Fruit fly (Drosophila melanogaster) whole organism, embryonic: ENCODE results near the gene Kah.

Experiments used
- CG11504 ChIP-seq: fragments of 200-800 bp; sonication (Bioruptor generic); optimal IDR thresholded peaks from 3 replicates; lab custom pipeline; 2019; ENCODE audit warnings: missing biosample characterization, mild to moderate bottlenecking, missing genetic modification characterization, moderate library complexity
- CG12236 ChIP-seq: fragments of 200-800 bp; sonication (Bioruptor generic); optimal IDR thresholded peaks from 2 replicates; lab custom pipeline; 2016; ENCODE audit warnings: missing biosample characterization, missing genetic modification characterization
- CG12744 ChIP-seq: fragments of 200-800 bp; sonication (Bioruptor generic); optimal IDR thresholded peaks from 2 replicates; lab custom pipeline; 2016; ENCODE audit warnings: missing biosample characterization, missing genetic modification characterization
- CG14441 ChIP-seq: fragments of 200-800 bp; sonication (Bioruptor generic); IDR thresholded peaks from 2 replicates; pipeline ENCODE4 v1.3.6; 2022; ENCODE audit warnings: missing biosample characterization, missing genetic modification characterization
- CG15073 ChIP-seq: fragments of 200-800 bp; sonication (Bioruptor generic); optimal IDR thresholded peaks from 2 replicates; lab custom pipeline; 2016; ENCODE audit warnings: missing biosample characterization, missing genetic modification characterization
- CG1602 ChIP-seq: fragments of 200-800 bp; sonication (Bioruptor generic); optimal IDR thresholded peaks from 3 replicates; lab custom pipeline; 2016; ENCODE audit warnings: missing biosample characterization, missing genetic modification characterization
- CG16813 ChIP-seq: fragments of 200-800 bp; sonication (Bioruptor generic); IDR thresholded peaks from 3 replicates; pipeline ENCODE4 v1.3.6; 2022; ENCODE audit warnings: missing biosample characterization, missing genetic modification characterization; ENCODE audit not compliant: partially characterized antibody
- CG17186 ChIP-seq: fragments of 200-800 bp; sonication (Bioruptor generic); optimal IDR thresholded peaks from 3 replicates; lab custom pipeline; 2017; ENCODE audit warnings: missing biosample characterization, missing genetic modification reagents, missing genetic modification characterization
- CG17359 ChIP-seq: fragments of 200-800 bp; sonication (Bioruptor generic); optimal IDR thresholded peaks from 3 replicates; lab custom pipeline; 2018; ENCODE audit warnings: missing biosample characterization, mild to moderate bottlenecking, missing genetic modification characterization, moderate library complexity
- CG17612 ChIP-seq: fragments of 200-800 bp; sonication (Bioruptor generic); IDR thresholded peaks from 2 replicates; pipeline ENCODE4 v1.3.6; 2022; ENCODE audit warnings: missing biosample characterization, missing genetic modification characterization
- CG2116 ChIP-seq: fragments of 200-800 bp; sonication (Bioruptor generic); optimal IDR thresholded peaks from 3 replicates; lab custom pipeline; 2018; ENCODE audit warnings: missing biosample characterization, mild to moderate bottlenecking, missing genetic modification characterization
- CG2129 ChIP-seq: fragments of 200-800 bp; sonication (Bioruptor generic); IDR thresholded peaks from 2 replicates; pipeline ENCODE4 v1.3.6; 2022; ENCODE audit warnings: missing biosample characterization, missing genetic modification characterization; ENCODE audit not compliant: partially characterized antibody
- CG31441 ChIP-seq: fragments of 200-800 bp; sonication (Bioruptor generic); IDR thresholded peaks from 2 replicates; pipeline ENCODE4 v1.3.6; 2022; ENCODE audit warnings: missing biosample characterization, missing genetic modification characterization
- CG33557 ChIP-seq: fragments of 200-800 bp; sonication (Bioruptor generic); optimal IDR thresholded peaks from 2 replicates; lab custom pipeline; 2019; ENCODE audit warnings: missing biosample characterization, mild to moderate bottlenecking, missing genetic modification characterization, moderate library complexity
- CG4707 ChIP-seq: fragments of 200-800 bp; sonication (Bioruptor generic); optimal IDR thresholded peaks from 2 replicates; lab custom pipeline; 2018; ENCODE audit warnings: missing biosample characterization, mild to moderate bottlenecking, missing genetic modification characterization, moderate library complexity
- CG6254 ChIP-seq: fragments of 200-800 bp; sonication (Bioruptor generic); optimal IDR thresholded peaks from 3 replicates; lab custom pipeline; 2017; ENCODE audit warnings: mild to moderate bottlenecking, missing biosample characterization, missing genetic modification reagents, missing genetic modification characterization
- CTCF ChIP-seq: fragments of 200-800 bp; sonication (Bioruptor generic); optimal IDR thresholded peaks from 2 replicates; lab custom pipeline; 2017; ENCODE audit warnings: missing biosample characterization, mild to moderate bottlenecking, missing genetic modification characterization, moderate library complexity
- Dek ChIP-seq: fragments of 200-800 bp; sonication (Bioruptor generic); optimal IDR thresholded peaks from 3 replicates; lab custom pipeline; 2019; ENCODE audit warnings: missing biosample characterization, mild to moderate bottlenecking, missing genetic modification characterization, moderate library complexity
- ERR ChIP-seq: fragments of 200-800 bp; sonication (Bioruptor generic); optimal IDR thresholded peaks from 2 replicates; lab custom pipeline; 2016; ENCODE audit warnings: missing biosample characterization, missing genetic modification characterization
- Elba2 ChIP-seq: fragments of 200-800 bp; sonication (Bioruptor generic); optimal IDR thresholded peaks from 3 replicates; lab custom pipeline; 2016; ENCODE audit warnings: missing biosample characterization, missing genetic modification characterization
- GATAe ChIP-seq: fragments of 200-800 bp; sonication (Bioruptor generic); conservative IDR thresholded peaks from 2 replicates; pipeline ENCODE4 v1.3.6; 2022; ENCODE audit warnings: missing biosample characterization, missing genetic modification characterization
- HLH54F ChIP-seq: fragments of 200-800 bp; sonication (Bioruptor generic); optimal IDR thresholded peaks from 3 replicates; lab custom pipeline; 2016; ENCODE audit warnings: missing biosample characterization, missing genetic modification characterization
- HmgZ ChIP-seq: fragments of 200-800 bp; sonication (Bioruptor generic); optimal IDR thresholded peaks from 2 replicates; lab custom pipeline; 2018; ENCODE audit warnings: missing biosample characterization, mild to moderate bottlenecking, missing genetic modification characterization
- Hr51 ChIP-seq, 2 experiments: fragments of 200-800 bp; sonication (Bioruptor generic); optimal IDR thresholded peaks; 2 replicates in 1 of 2; 3 replicates in 1 of 2; lab custom pipeline; 2016 to 2018; ENCODE audit warnings: missing biosample characterization in 2 of 2, missing genetic modification characterization in 2 of 2, mild to moderate bottlenecking in 1 of 2, moderate library complexity in 1 of 2
- Jarid2 ChIP-seq: fragments of 200-800 bp; sonication (Bioruptor generic); optimal IDR thresholded peaks from 3 replicates; lab custom pipeline; 2017; ENCODE audit warnings: mild to moderate bottlenecking, missing biosample characterization, missing genetic modification reagents, missing genetic modification characterization
- Lim3 ChIP-seq: fragments of 200-800 bp; sonication (Bioruptor generic); IDR thresholded peaks from 2 replicates; pipeline ENCODE4 v1.3.6; 2022; ENCODE audit warnings: missing biosample characterization, missing genetic modification characterization
- MTF-1 ChIP-seq: fragments of 200-800 bp; sonication (Bioruptor generic); optimal IDR thresholded peaks from 2 replicates; lab custom pipeline; 2018; ENCODE audit warnings: missing biosample characterization, mild to moderate bottlenecking, missing genetic modification characterization, borderline replicate concordance
- NK7.1 ChIP-seq: fragments of 200-800 bp; sonication (Bioruptor generic); optimal IDR thresholded peaks from 3 replicates; lab custom pipeline; 2016; ENCODE audit warnings: missing biosample characterization, missing genetic modification characterization
- Rx ChIP-seq: fragments of 200-800 bp; sonication (Bioruptor generic); IDR thresholded peaks from 2 replicates; pipeline ENCODE4 v1.3.6; 2022; ENCODE audit warnings: missing biosample characterization, missing genetic modification characterization
- Scr ChIP-seq: fragments of 200-800 bp; sonication (Bioruptor generic); IDR thresholded peaks from 2 replicates; pipeline ENCODE4 v1.3.6; 2022; ENCODE audit warnings: missing biosample characterization, missing genetic modification characterization; ENCODE audit not compliant: partially characterized antibody
- Taf1 ChIP-seq: fragments of 200-800 bp; sonication (Bioruptor generic); IDR thresholded peaks from 2 replicates; pipeline ENCODE4 v1.3.6; 2022; ENCODE audit warnings: missing biosample characterization, missing genetic modification characterization
- btn ChIP-seq: fragments of 200-800 bp; sonication (Bioruptor generic); optimal IDR thresholded peaks from 2 replicates; lab custom pipeline; 2016; ENCODE audit warnings: missing biosample characterization, missing genetic modification characterization
- cato ChIP-seq: fragments of 200-800 bp; sonication (Bioruptor generic); optimal IDR thresholded peaks from 2 replicates; lab custom pipeline; 2016; ENCODE audit warnings: missing biosample characterization, missing genetic modification characterization, borderline replicate concordance
- chm ChIP-seq: fragments of 200-800 bp; sonication (Bioruptor generic); IDR thresholded peaks from 2 replicates; pipeline ENCODE4 v1.3.6; 2022; ENCODE audit warnings: missing biosample characterization, missing genetic modification characterization
- ci ChIP-seq: fragments of 200-800 bp; sonication (Bioruptor generic); IDR thresholded peaks from 3 replicates; pipeline ENCODE4 v1.3.6; 2022; ENCODE audit warnings: missing biosample characterization, missing genetic modification characterization
- en ChIP-seq: fragments of 200-800 bp; sonication (Bioruptor generic); optimal IDR thresholded peaks from 2 replicates; lab custom pipeline; 2016; ENCODE audit warnings: missing biosample characterization, missing genetic modification characterization
- gro ChIP-seq: fragments of 200-800 bp; sonication (Bioruptor generic); optimal IDR thresholded peaks from 2 replicates; lab custom pipeline; 2016; ENCODE audit warnings: missing biosample characterization, missing genetic modification characterization
- gsb ChIP-seq: fragments of 200-800 bp; sonication (Bioruptor generic); IDR thresholded peaks from 2 replicates; pipeline ENCODE4 v1.3.6; 2022; ENCODE audit warnings: missing biosample characterization, missing genetic modification characterization
- gt ChIP-seq: fragments of 200-800 bp; sonication (Bioruptor generic); IDR thresholded peaks from 2 replicates; pipeline ENCODE4 v1.3.6; 2022; ENCODE audit warnings: missing biosample characterization, missing genetic modification characterization
- lab ChIP-seq: fragments of 200-800 bp; sonication (Bioruptor generic); optimal IDR thresholded peaks from 3 replicates; lab custom pipeline; 2017; ENCODE audit warnings: missing biosample characterization, missing genetic modification characterization, mild to moderate bottlenecking, moderate library complexity, missing genetic modification reagents
- oc ChIP-seq: fragments of 200-800 bp; sonication (Bioruptor generic); optimal IDR thresholded peaks from 2 replicates; lab custom pipeline; 2018; ENCODE audit warnings: missing biosample characterization, mild to moderate bottlenecking, missing genetic modification characterization, moderate library complexity
- otp ChIP-seq: fragments of 200-800 bp; sonication (Bioruptor generic); IDR thresholded peaks from 3 replicates; pipeline ENCODE4, ENCODE4 v1.3.6; 2022; ENCODE audit warnings: missing biosample characterization, missing genetic modification characterization
- pan ChIP-seq, 4 experiments: fragments of >200 bp in 3 of 4; fragments of 200-800 bp in 1 of 4; sonication (Bioruptor generic) in 1 of 4; optimal IDR thresholded peaks in 3 of 4; IDR thresholded peaks in 1 of 4; 2 replicates each; pipeline versions ENCODE4 v1.3.6 to Lab custom; 2017 to 2022; ENCODE audit warnings: missing biosample characterization in 2 of 4, missing genetic modification characterization in 2 of 4, mixed read lengths in 1 of 4
- pum ChIP-seq: fragments of 200-800 bp; sonication (Bioruptor generic); optimal IDR thresholded peaks from 2 replicates; lab custom pipeline; 2016; ENCODE audit warnings: missing biosample characterization, missing genetic modification characterization
- scrt ChIP-seq: fragments of 200-800 bp; sonication (Bioruptor generic); optimal IDR thresholded peaks from 2 replicates; lab custom pipeline; 2018; ENCODE audit warnings: missing biosample characterization, mild to moderate bottlenecking, missing genetic modification characterization, moderate library complexity
- seq ChIP-seq: fragments of 200-800 bp; sonication (Bioruptor generic); IDR thresholded peaks from 2 replicates; pipeline ENCODE4 v1.3.6; 2022; ENCODE audit warnings: missing biosample characterization, missing genetic modification characterization
- stc ChIP-seq: fragments of 200-800 bp; sonication (Bioruptor generic); IDR thresholded peaks from 2 replicates; pipeline ENCODE4 v1.3.6; 2022; ENCODE audit warnings: missing biosample characterization, missing genetic modification characterization
- tio ChIP-seq: fragments of 200-800 bp; sonication (Bioruptor generic); optimal IDR thresholded peaks from 2 replicates; lab custom pipeline; 2017; ENCODE audit warnings: missing biosample characterization, missing genetic modification characterization, inconsistent platforms
- tx ChIP-seq: fragments of 200-800 bp; sonication (Bioruptor generic); optimal IDR thresholded peaks from 2 replicates; lab custom pipeline; 2016; ENCODE audit warnings: missing biosample characterization, missing genetic modification characterization
- zen ChIP-seq: fragments of 200-800 bp; sonication (Bioruptor generic); optimal IDR thresholded peaks from 3 replicates; lab custom pipeline; 2018; ENCODE audit warnings: missing biosample characterization, mild to moderate bottlenecking, missing genetic modification characterization, moderate library complexity

Kah gene

dm6 chr3L:552950-553349 is 36.1 kb downstream of the Kah start (continued):
- TF ChIP-seq Dek (tag; lab: Kevin White, UChicago) (peak; percentile 59), Elba2 (GFP tag; lab: Kevin White, UChicago) (no peak), CG17186 (GFP tag; lab: Kevin White, UChicago) (no peak), Lim3 (GFP tag; lab: Robert Waterston, UW) (peak; percentile 45; the same call in 1 of the 2 replicates), Taf1 (GFP tag; lab: Robert Waterston, UW) (peak; percentile 33; the same call in 1 of the 2 replicates), Jarid2 (GFP tag; lab: Kevin White, UChicago) (peak; percentile 2), CG12744 (no peak), CG14441 (peak; percentile 82), CG1602 (GFP tag; lab: Kevin White, UChicago) (no peak), zen (no peak), scrt (GFP tag; lab: Kevin White, UChicago) (peak; percentile 50), gsb (peak; percentile 67), CG4707 (GFP tag; lab: Kevin White, UChicago) (peak; percentile 12), gro (GFP tag; lab: Kevin White, UChicago) (peak; percentile 39), CG2129 (GFP tag; lab: Robert Waterston, UW) (no peak), cato (GFP tag; lab: Kevin White, UChicago) (peak; percentile 21), chm (GFP tag; lab: Robert Waterston, UW) (peak; percentile 70; the same call in 1 of the 2 replicates), tx (GFP tag; lab: Kevin White, UChicago) (peak; percentile 62), Hr51 (GFP tag; optimal IDR thresholded peaks at IDR 0.05; lab: Kevin White, UChicago) (peak; percentile 53 to 80), ci (peak; percentile 82), pum (GFP tag; lab: Kevin White, UChicago) (peak; percentile 55), pan (optimal IDR thresholded peaks at IDR 0.05; lab: Kevin White, UChicago) (no peak), pan (GFP tag; optimal IDR thresholded peaks at IDR 0.05 in 1 of 2, IDR thresholded peaks at IDR 0.05 in 1 of 2) (peak in 1 of 2 experiments; percentile 77), tio (GFP tag; lab: Kevin White, UChicago) (peak; percentile 46), CG17612 (0 out of 2 replicates have a peak, but pooled peaks have one; percentile 4), HLH54F (GFP tag; lab: Kevin White, UChicago) (peak; percentile 66), CG17359 (tag; lab: Kevin White, UChicago) (peak; percentile 85), CG6254 (GFP tag; lab: Kevin White, UChicago) (peak; percentile 38), GATAe (no peak), CG31441 (GFP tag; lab: Robert Waterston, UW) (peak; percentile 65; the same call in 1 of the 2 replicates), MTF-1 (GFP tag; lab: Kevin White, UChicago) (peak; percentile 49), en (GFP tag; lab: Kevin White, UChicago) (no peak), gt (GFP tag; lab: Robert Waterston, UW) (0 out of 2 replicates have a peak, but pooled peaks have one; percentile 29), CTCF (GFP tag; lab: Kevin White, UChicago) (peak; percentile 18), CG16813 (no peak), HmgZ (tag; lab: Kevin White, UChicago) (peak; percentile 51), CG12236 (GFP tag; lab: Kevin White, UChicago) (no peak), CG33557 (GFP tag; lab: Kevin White, UChicago) (no peak), seq (peak; percentile 84), lab (GFP tag; lab: Kevin White, UChicago) (peak; percentile 91), CG11504 (tag; lab: Kevin White, UChicago) (peak; percentile 82), Scr (GFP tag; lab: Robert Waterston, UW) (no peak), oc (peak; percentile 73), stc (GFP tag; lab: Robert Waterston, UW) (peak; percentile 76), ERR (GFP tag; lab: Kevin White, UChicago) (peak; percentile 67), NK7.1 (GFP tag; lab: Kevin White, UChicago) (peak; percentile 41), CG15073 (no peak), Rx (GFP tag; lab: Robert Waterston, UW) (peak; percentile 74), CG2116 (GFP tag; lab: Kevin White, UChicago) (no peak), btn (peak; percentile 39), otp (peak; percentile 79)
